Worm (Caenorhabditis elegans): Measurements from ENCODE around the gene tcl-2.
A peak's percentile ranks its signal among the peaks of the same experiment; 100 is the strongest.

DNA sequence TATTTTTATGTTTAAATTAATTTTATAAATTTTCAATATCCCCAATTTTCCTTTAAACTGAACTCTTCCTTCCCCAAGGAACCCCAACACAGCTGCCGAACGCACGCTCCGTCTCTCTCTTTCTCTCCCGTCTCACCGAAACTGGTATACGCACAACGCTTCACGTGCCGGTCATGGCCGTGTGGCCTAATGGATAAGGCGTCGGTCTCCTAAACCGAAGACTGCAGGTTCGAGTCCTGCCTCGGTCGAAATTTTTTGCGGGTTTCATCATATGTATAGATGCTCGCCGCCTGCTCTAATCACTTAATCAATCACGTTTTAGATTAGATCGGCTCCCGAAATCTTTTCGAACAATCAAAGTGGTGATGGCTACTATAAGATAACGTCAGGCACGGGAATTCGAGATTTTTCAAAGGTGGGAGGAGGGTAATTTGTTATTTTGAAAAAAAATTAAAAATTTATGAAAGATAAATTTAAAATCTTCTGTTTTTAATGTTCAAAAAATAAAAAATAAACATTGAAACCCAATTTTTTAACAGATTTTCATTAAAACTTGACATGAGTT, 35.0 kb upstream of the tcl-2 start:
- TF ChIP-seq pros-1 (tag; optimal IDR thresholded peaks at IDR 0.05) (peak; percentile 7), sox-2 (GFP tag; IDR thresholded peaks at IDR 0.05) (peak; percentile 88), hlh-8 (tag; optimal IDR thresholded peaks at IDR 0.05) (peak; percentile 53), hlh-30 (tag; optimal IDR thresholded peaks at IDR 0.05; ENCODE audit: insufficient read depth) (peak; percentile 90)

Data from whole organism, late embryonic.